Fruit fly (Drosophila melanogaster) whole organism: ENCODE results near the gene CG8565.

Experiments used
- CG8478 ChIP-seq: fragments of >200 bp; optimal IDR thresholded peaks from 2 replicates; lab custom pipeline; 2018; ENCODE audit warnings: inconsistent platforms
- Dll ChIP-seq: fragments of >200 bp; optimal IDR thresholded peaks from 2 replicates; lab custom pipeline; 2017
- EcR ChIP-seq, 2 experiments: fragments of >200 bp; optimal IDR thresholded peaks; 2 replicates each; lab custom pipeline; 2017; ENCODE audit warnings: missing biosample characterization in 2 of 2, missing genetic modification characterization in 2 of 2, missing genetic modification reagents in 2 of 2
- pan ChIP-seq: fragments of >200 bp; optimal IDR thresholded peaks from 2 replicates; lab custom pipeline; 2017
- psq ChIP-seq: fragments of >200 bp; optimal IDR thresholded peaks from 2 replicates; lab custom pipeline; 2017
- usp ChIP-seq: fragments of >200 bp; optimal IDR thresholded peaks from 2 replicates; lab custom pipeline; 2017; ENCODE audit warnings: missing biosample characterization, missing genetic modification characterization, mixed read lengths

Gene CG8565

DNA sequence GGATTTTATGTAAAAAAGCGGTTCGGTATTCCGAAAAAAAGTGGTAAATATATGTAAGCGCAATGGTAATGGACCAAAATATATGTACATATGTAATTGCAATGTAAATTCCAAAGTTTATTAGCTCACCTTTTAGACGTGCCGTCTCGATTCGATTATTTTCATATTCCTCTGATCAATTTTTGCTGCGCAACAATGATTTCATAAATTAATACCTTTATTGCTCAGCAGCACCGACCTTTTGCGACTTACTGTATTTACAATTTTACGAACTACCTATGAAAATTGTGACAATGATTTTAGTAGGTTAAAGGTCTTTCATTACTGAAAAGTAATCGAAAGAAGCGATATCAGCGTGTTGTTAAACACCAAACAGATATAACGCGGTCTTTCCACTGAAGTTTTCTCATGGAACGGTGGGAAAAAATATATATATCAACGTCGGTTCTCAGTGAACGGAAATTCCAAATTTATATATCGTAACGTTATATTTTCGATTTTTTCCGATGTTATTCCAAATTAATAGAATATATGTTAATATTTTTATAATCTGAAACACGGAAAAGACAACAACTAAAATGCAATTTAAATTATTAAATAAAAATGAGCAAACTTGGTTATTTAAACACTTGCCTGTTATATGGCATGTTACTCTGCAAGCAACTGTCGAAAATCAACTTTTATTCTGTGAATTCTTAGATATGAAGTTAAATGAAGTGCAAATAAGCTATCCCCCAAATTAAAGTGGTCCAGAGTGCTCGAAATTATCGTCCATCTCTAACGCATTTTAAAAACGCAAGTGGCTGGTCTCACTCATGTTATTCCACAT is 52.4 kb downstream of the CG8565 start, which contains the start of the genes MSBP and CG15916:
Gene MSBP (minus strand): TSS at position 330 of the 829 bp plus-strand sequence.
Gene CG15916 (plus strand): TSS at position 810 of the 829 bp plus-strand sequence.
- TF ChIP-seq Dll (lab: Kevin White, UChicago) (no peak), psq (no peak), pan (no peak), EcR (GFP tag; optimal IDR thresholded peaks at IDR 0.05; lab: Kevin White, UChicago) (no peak), CG8478 (no peak), usp (GFP tag; lab: Kevin White, UChicago) (no peak)
